Fruit fly (Drosophila melanogaster): Measurements from ENCODE around the gene Mst84Da.
A peak's percentile ranks its signal among the peaks of the same experiment; 100 is the strongest.

Mst84Da gene

DNA sequence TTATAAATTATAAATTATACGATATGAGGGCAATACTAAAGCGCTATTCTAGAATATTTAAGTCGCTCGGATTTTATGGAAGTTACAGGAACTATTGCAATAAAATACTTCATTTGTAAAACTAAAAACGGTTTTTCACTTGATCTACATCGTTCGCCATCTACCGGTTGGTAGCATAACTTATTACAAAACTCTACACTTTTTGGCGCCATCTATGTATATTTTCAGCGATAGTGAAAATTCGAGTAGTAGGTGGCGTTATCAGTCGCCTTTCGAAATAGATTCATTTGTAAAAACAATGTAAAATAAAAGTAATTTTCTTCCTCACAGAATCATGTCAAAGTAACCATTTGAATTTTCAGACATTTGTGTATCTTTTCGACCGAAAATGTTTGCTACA lies 19.2 kb upstream of the Mst84Da start, which contains the start of gene nxf4 (continued):
- TF ChIP-seq inv (GFP tag; IDR thresholded peaks at IDR 0.05; ENCODE audit: partially characterized antibody) = peak; percentile 35; the same call in 1 of the 2 replicates
- peak; percentile 43; the same call in 1 of the 2 replicates for TF ChIP-seq CG4404 (GFP tag; IDR thresholded peaks at IDR 0.05)
- TF ChIP-seq CG7357 (GFP tag; IDR thresholded peaks at IDR 0.05) = no peak
- TF ChIP-seq run (tag; optimal IDR thresholded peaks at IDR 0.05) = no peak
- peak; percentile 63 for TF ChIP-seq Atf-2 (GFP tag; optimal IDR thresholded peaks at IDR 0.05)
- peak; percentile 41 for TF ChIP-seq MTF-1 (GFP tag; optimal IDR thresholded peaks at IDR 0.05; ENCODE audit: borderline replicate concordance)
- peak; percentile 68 for TF ChIP-seq caup (GFP tag; optimal IDR thresholded peaks at IDR 0.05; ENCODE audit: severe bottlenecking)
- TF ChIP-seq Doc3 (GFP tag; IDR thresholded peaks at IDR 0.05; ENCODE audit: partially characterized antibody) = no peak
- peak; percentile 60 for TF ChIP-seq pb (GFP tag; optimal IDR thresholded peaks at IDR 0.05)
- TF ChIP-seq CG1233 (GFP tag; optimal IDR thresholded peaks at IDR 0.05) = peak; percentile 61
- TF ChIP-seq Scr (GFP tag; IDR thresholded peaks at IDR 0.05; ENCODE audit: partially characterized antibody) = no peak
- TF ChIP-seq corto (GFP tag; optimal IDR thresholded peaks at IDR 0.05) = no peak
- TF ChIP-seq Oaz (GFP tag; IDR thresholded peaks at IDR 0.05) = peak; percentile 35; the same call in 1 of the 2 replicates
- peak; percentile 79 for TF ChIP-seq Hmr (GFP tag; optimal IDR thresholded peaks at IDR 0.05)
- no peak for TF ChIP-seq MBD-R2 (GFP tag; IDR thresholded peaks at IDR 0.05)
- peak; percentile 72 for TF ChIP-seq CG8478 (optimal IDR thresholded peaks at IDR 0.05)
- TF ChIP-seq Bgb (GFP tag; IDR thresholded peaks at IDR 0.05; ENCODE audit: partially characterized antibody) = peak; percentile 75
- peak; percentile 69; the same call in 1 of the 3 replicates for TF ChIP-seq Opbp (GFP tag; IDR thresholded peaks at IDR 0.05; ENCODE audit: partially characterized antibody)
- peak; percentile 78 for TF ChIP-seq lilli (GFP tag; optimal IDR thresholded peaks at IDR 0.05)
- TF ChIP-seq D19B (GFP tag; optimal IDR thresholded peaks at IDR 0.05) = peak; percentile 39
- peak; percentile 54 for TF ChIP-seq Dip3 (GFP tag; optimal IDR thresholded peaks at IDR 0.05)
- TF ChIP-seq Dbx (GFP tag; IDR thresholded peaks at IDR 0.05) = peak; percentile 86
- TF ChIP-seq aop (GFP tag; IDR thresholded peaks at IDR 0.05) = 0 out of 2 replicates have a peak, but pooled peaks have one; percentile 33
- peak; percentile 83 for TF ChIP-seq CG4424 (GFP tag; optimal IDR thresholded peaks at IDR 0.05)
- TF ChIP-seq abd-A (tag; optimal IDR thresholded peaks at IDR 0.05) = no peak
- TF ChIP-seq CG32767 (GFP tag; IDR thresholded peaks at IDR 0.05) = no peak
- TF ChIP-seq CG6272 (GFP tag; IDR thresholded peaks at IDR 0.05) = peak; percentile 53
- TF ChIP-seq nerfin-2 (GFP tag; IDR thresholded peaks at IDR 0.05; ENCODE audit: partially characterized antibody) = no peak
- TF ChIP-seq luna (GFP tag; optimal IDR thresholded peaks at IDR 0.05) = peak; percentile 77
- peak; percentile 60 for TF ChIP-seq da (GFP tag; optimal IDR thresholded peaks at IDR 0.05)
- TF ChIP-seq row (GFP tag; IDR thresholded peaks at IDR 0.05) = peak; percentile 36; the same call in 1 of the 3 replicates
- peak; percentile 75 for TF ChIP-seq CG17829 (tag; optimal IDR thresholded peaks at IDR 0.05)
- 0 out of 3 replicates have a peak, but pooled peaks have one; percentile 12 for TF ChIP-seq jigr1 (GFP tag; IDR thresholded peaks at IDR 0.05)
- TF ChIP-seq CG7786 (GFP tag; optimal IDR thresholded peaks at IDR 0.05) = peak; percentile 50
- 0 out of 2 replicates have a peak, but pooled peaks have one; percentile 45 for TF ChIP-seq CG11085 (GFP tag; IDR thresholded peaks at IDR 0.05)
- no peak for TF ChIP-seq mld (GFP tag; IDR thresholded peaks at IDR 0.05; ENCODE audit: partially characterized antibody)
- no peak for TF ChIP-seq crol (GFP tag; IDR thresholded peaks at IDR 0.05)
- TF ChIP-seq CG7963 (GFP tag; IDR thresholded peaks at IDR 0.05; ENCODE audit: partially characterized antibody) = 0 out of 3 replicates have a peak, but pooled peaks have one; percentile 16
- TF ChIP-seq lab (GFP tag; optimal IDR thresholded peaks at IDR 0.05) = peak; percentile 48
- peak; percentile 73 for TF ChIP-seq Aef1 (GFP tag; IDR thresholded peaks at IDR 0.05)
- peak; percentile 80 for TF ChIP-seq Sox102F (GFP tag; optimal IDR thresholded peaks at IDR 0.05)
- peak; percentile 81 for TF ChIP-seq bab2 (GFP tag; optimal IDR thresholded peaks at IDR 0.05)
- TF ChIP-seq ATbp (GFP tag; optimal IDR thresholded peaks at IDR 0.05) = peak; percentile 10
- peak; percentile 61 for TF ChIP-seq sima (GFP tag; optimal IDR thresholded peaks at IDR 0.05)
- TF ChIP-seq CG15601 (tag; optimal IDR thresholded peaks at IDR 0.05) = peak; percentile 63
- peak; percentile 34 for TF ChIP-seq CG13894 (tag; optimal IDR thresholded peaks at IDR 0.05)
- peak; percentile 85 for TF ChIP-seq CG11247 (GFP tag; IDR thresholded peaks at IDR 0.05)
- TF ChIP-seq D (optimal IDR thresholded peaks at IDR 0.05) = no peak
- peak; percentile 55 for TF ChIP-seq D (GFP tag; optimal IDR thresholded peaks at IDR 0.05)
- peak; percentile 68 for TF ChIP-seq trh (GFP tag; optimal IDR thresholded peaks at IDR 0.05)
